Fruit fly (Drosophila melanogaster) whole organism, embryonic: ENCODE results near the gene unc-119.

Experiments used
- Ada2b ChIP-seq: fragments of 200-800 bp; sonication (Bioruptor generic); IDR thresholded peaks from 2 replicates; pipeline ENCODE4 v1.3.6; 2022; ENCODE audit warnings: missing biosample characterization, missing genetic modification characterization
- Bteb2 ChIP-seq: fragments of 200-800 bp; sonication (Bioruptor generic); optimal IDR thresholded peaks from 2 replicates; lab custom pipeline; 2016; ENCODE audit warnings: missing biosample characterization, missing genetic modification characterization
- CG10147 ChIP-seq: fragments of 200-800 bp; sonication (Bioruptor generic); optimal IDR thresholded peaks from 2 replicates; lab custom pipeline; 2019; ENCODE audit warnings: missing biosample characterization, mild to moderate bottlenecking, missing genetic modification characterization, moderate library complexity
- CG1024 ChIP-seq: fragments of 200-800 bp; sonication (Bioruptor generic); IDR thresholded peaks from 2 replicates; pipeline ENCODE4 v1.3.6; 2022; ENCODE audit warnings: missing biosample characterization, missing genetic modification characterization
- CG10321 ChIP-seq: fragments of 200-800 bp; sonication (Bioruptor generic); IDR thresholded peaks from 2 replicates; pipeline ENCODE4 v1.3.6; 2022; ENCODE audit warnings: missing biosample characterization, missing genetic modification characterization
- CG10462 ChIP-seq: fragments of 200-800 bp; sonication (Bioruptor generic); optimal IDR thresholded peaks from 2 replicates; lab custom pipeline; 2016; ENCODE audit warnings: missing biosample characterization, missing genetic modification characterization
- CG10565 ChIP-seq: fragments of 200-800 bp; sonication (Bioruptor generic); optimal IDR thresholded peaks from 3 replicates; lab custom pipeline; 2016; ENCODE audit warnings: missing biosample characterization, mild to moderate bottlenecking, missing genetic modification characterization
- CG12744 ChIP-seq: fragments of 200-800 bp; sonication (Bioruptor generic); optimal IDR thresholded peaks from 2 replicates; lab custom pipeline; 2016; ENCODE audit warnings: missing biosample characterization, missing genetic modification characterization
- CG13296 ChIP-seq: fragments of 200-800 bp; sonication (Bioruptor generic); optimal IDR thresholded peaks from 3 replicates; lab custom pipeline; 2018; ENCODE audit warnings: missing biosample characterization, mild to moderate bottlenecking, missing genetic modification characterization
- CG14860 ChIP-seq: fragments of 200-800 bp; sonication (Bioruptor generic); IDR thresholded peaks from 3 replicates; pipeline ENCODE4 v1.3.6; 2022; ENCODE audit warnings: missing biosample characterization, missing genetic modification characterization; ENCODE audit not compliant: partially characterized antibody
- CG17829 ChIP-seq: fragments of 200-800 bp; optimal IDR thresholded peaks from 2 replicates; lab custom pipeline; 2019; ENCODE audit warnings: missing biosample characterization, mild to moderate bottlenecking, missing genetic modification characterization, moderate library complexity
- CG18262 ChIP-seq: fragments of 200-800 bp; optimal IDR thresholded peaks from 3 replicates; lab custom pipeline; 2019; ENCODE audit warnings: missing biosample characterization, mild to moderate bottlenecking, missing genetic modification characterization, moderate library complexity
- CG30020 ChIP-seq: fragments of 200-800 bp; optimal IDR thresholded peaks from 2 replicates; lab custom pipeline; 2019; ENCODE audit warnings: missing biosample characterization, mild to moderate bottlenecking, missing genetic modification characterization, moderate library complexity
- CG31365 ChIP-seq: fragments of 200-800 bp; sonication (Bioruptor generic); optimal IDR thresholded peaks from 2 replicates; lab custom pipeline; 2018; ENCODE audit warnings: missing biosample characterization, mild to moderate bottlenecking, missing genetic modification characterization
- CG33557 ChIP-seq: fragments of 200-800 bp; sonication (Bioruptor generic); optimal IDR thresholded peaks from 2 replicates; lab custom pipeline; 2019; ENCODE audit warnings: missing biosample characterization, mild to moderate bottlenecking, missing genetic modification characterization, moderate library complexity
- CG34224 ChIP-seq: fragments of 200-800 bp; sonication (Bioruptor generic); IDR thresholded peaks from 3 replicates; pipeline ENCODE4 v1.3.6; 2022; ENCODE audit warnings: missing biosample characterization, missing genetic modification characterization; ENCODE audit not compliant: partially characterized antibody
- CG34376 ChIP-seq: fragments of 200-800 bp; sonication (Bioruptor generic); optimal IDR thresholded peaks from 2 replicates; lab custom pipeline; 2018; ENCODE audit warnings: missing biosample characterization, mild to moderate bottlenecking, missing genetic modification characterization
- CG3726 ChIP-seq: fragments of 200-800 bp; sonication (Bioruptor generic); IDR thresholded peaks from 3 replicates; pipeline ENCODE4, ENCODE4 v1.3.6; 2022; ENCODE audit warnings: missing biosample characterization, missing genetic modification characterization
- CG4854 ChIP-seq: fragments of 200-800 bp; sonication (Bioruptor generic); optimal IDR thresholded peaks from 2 replicates; lab custom pipeline; 2016; ENCODE audit warnings: missing biosample characterization, missing genetic modification characterization, inconsistent platforms
- CG6683 ChIP-seq: fragments of 200-800 bp; sonication (Bioruptor generic); optimal IDR thresholded peaks from 2 replicates; lab custom pipeline; 2017; ENCODE audit warnings: missing biosample characterization, mild to moderate bottlenecking, missing genetic modification characterization, missing genetic modification reagents
- CG6689 ChIP-seq: fragments of 200-800 bp; sonication (Bioruptor generic); IDR thresholded peaks from 2 replicates; pipeline ENCODE4 v1.3.6; 2022; ENCODE audit warnings: missing biosample characterization, missing genetic modification characterization
- CG7987 ChIP-seq: fragments of 200-800 bp; sonication (Bioruptor generic); optimal IDR thresholded peaks from 2 replicates; lab custom pipeline; 2018; ENCODE audit warnings: missing biosample characterization, mild to moderate bottlenecking, missing genetic modification characterization, moderate library complexity
- Hr78 ChIP-seq, 2 experiments: fragments of 200-800 bp in 1 of 2; fragments of >200 bp in 1 of 2; sonication (Bioruptor generic) in 1 of 2; optimal IDR thresholded peaks; 2 replicates each; lab custom pipeline; 2017 to 2019; ENCODE audit warnings: missing biosample characterization in 2 of 2, missing genetic modification characterization in 2 of 2, mild to moderate bottlenecking in 1 of 2, moderate library complexity in 1 of 2
- Oaz ChIP-seq: fragments of 200-800 bp; sonication (Bioruptor generic); IDR thresholded peaks from 2 replicates; pipeline ENCODE4 v1.3.6; 2022; ENCODE audit warnings: missing biosample characterization, missing genetic modification characterization
- Optix ChIP-seq: fragments of 200-800 bp; sonication (Bioruptor generic); IDR thresholded peaks from 3 replicates; pipeline ENCODE4 v1.3.6; 2022; ENCODE audit warnings: missing biosample characterization, missing genetic modification characterization
- Poxn ChIP-seq: fragments of 200-800 bp; sonication (Bioruptor generic); IDR thresholded peaks from 2 replicates; pipeline ENCODE4 v1.3.6; 2022; ENCODE audit warnings: missing biosample characterization, missing genetic modification characterization
- Side ChIP-seq: fragments of 200-800 bp; sonication (Bioruptor generic); optimal IDR thresholded peaks from 2 replicates; lab custom pipeline; 2016; ENCODE audit warnings: missing biosample characterization, missing genetic modification characterization
- ac ChIP-seq: fragments of 200-800 bp; sonication (Bioruptor generic); optimal IDR thresholded peaks from 3 replicates; lab custom pipeline; 2017; ENCODE audit warnings: missing biosample characterization, mild to moderate bottlenecking, missing genetic modification characterization
- ase ChIP-seq: fragments of 200-800 bp; sonication (Bioruptor generic); IDR thresholded peaks from 3 replicates; pipeline ENCODE4 v1.3.6; 2022; ENCODE audit warnings: missing biosample characterization, missing genetic modification characterization
- ash1 ChIP-seq: fragments of 200-800 bp; sonication (Bioruptor generic); optimal IDR thresholded peaks from 2 replicates; lab custom pipeline; 2018; ENCODE audit warnings: missing biosample characterization, mild to moderate bottlenecking, missing genetic modification characterization
- ato ChIP-seq: fragments of 200-800 bp; sonication (Bioruptor generic); IDR thresholded peaks from 2 replicates; pipeline ENCODE4 v1.3.6; 2022; ENCODE audit warnings: missing biosample characterization, missing genetic modification characterization; ENCODE audit not compliant: partially characterized antibody
- cad ChIP-seq: fragments of >200 bp; optimal IDR thresholded peaks from 2 replicates; lab custom pipeline; 2017; ENCODE audit warnings: missing biosample characterization, missing genetic modification characterization
- crc ChIP-seq: fragments of 200-800 bp; sonication (Bioruptor generic); optimal IDR thresholded peaks from 2 replicates; lab custom pipeline; 2016; ENCODE audit warnings: missing biosample characterization, missing genetic modification characterization
- en ChIP-seq: fragments of 200-800 bp; sonication (Bioruptor generic); optimal IDR thresholded peaks from 2 replicates; lab custom pipeline; 2016; ENCODE audit warnings: missing biosample characterization, missing genetic modification characterization
- eve ChIP-seq, 2 experiments: fragments of >200 bp; optimal IDR thresholded peaks; 2 replicates each; lab custom pipeline; 2017; ENCODE audit warnings: missing biosample characterization in 2 of 2, missing genetic modification characterization in 2 of 2
- fd102C ChIP-seq: fragments of 200-800 bp; sonication (Bioruptor generic); optimal IDR thresholded peaks from 2 replicates; lab custom pipeline; 2018; ENCODE audit warnings: missing biosample characterization, mild to moderate bottlenecking, missing genetic modification characterization, moderate library complexity
- grn ChIP-seq: fragments of 200-800 bp; sonication (Bioruptor generic); optimal IDR thresholded peaks from 3 replicates; lab custom pipeline; 2017; ENCODE audit warnings: missing biosample characterization, missing genetic modification characterization
- hbn ChIP-seq: fragments of 200-800 bp; sonication (Bioruptor generic); IDR thresholded peaks from 2 replicates; pipeline ENCODE4 v1.3.6; 2022; ENCODE audit warnings: missing biosample characterization, missing genetic modification characterization; ENCODE audit not compliant: partially characterized antibody
- her ChIP-seq: fragments of 200-800 bp; sonication (Bioruptor generic); optimal IDR thresholded peaks from 2 replicates; lab custom pipeline; 2016; ENCODE audit warnings: missing biosample characterization, missing genetic modification characterization
- jigr1 ChIP-seq: fragments of 200-800 bp; sonication (Bioruptor generic); IDR thresholded peaks from 3 replicates; pipeline ENCODE4 v1.3.6; 2022; ENCODE audit warnings: missing biosample characterization, missing genetic modification characterization
- nerfin-1 ChIP-seq: fragments of 200-800 bp; sonication (Bioruptor generic); optimal IDR thresholded peaks from 3 replicates; lab custom pipeline; 2019; ENCODE audit warnings: missing biosample characterization, mild to moderate bottlenecking, missing genetic modification characterization, moderate library complexity
- psq ChIP-seq: fragments of 200-800 bp; sonication (Bioruptor generic); optimal IDR thresholded peaks from 2 replicates; lab custom pipeline; 2017; ENCODE audit warnings: missing biosample characterization, missing genetic modification characterization
- repo ChIP-seq: fragments of 200-800 bp; sonication (Bioruptor generic); optimal IDR thresholded peaks from 2 replicates; lab custom pipeline; 2016; ENCODE audit warnings: missing biosample characterization, missing genetic modification characterization
- salm ChIP-seq: fragments of 200-800 bp; sonication (Bioruptor generic); optimal IDR thresholded peaks from 2 replicates; lab custom pipeline; 2018; ENCODE audit warnings: missing biosample characterization, mild to moderate bottlenecking, missing genetic modification characterization
- scrt ChIP-seq: fragments of 200-800 bp; sonication (Bioruptor generic); optimal IDR thresholded peaks from 2 replicates; lab custom pipeline; 2018; ENCODE audit warnings: missing biosample characterization, mild to moderate bottlenecking, missing genetic modification characterization, moderate library complexity
- sim ChIP-seq: fragments of 200-800 bp; sonication (Bioruptor generic); IDR thresholded peaks from 2 replicates; pipeline ENCODE4 v1.3.6; 2022; ENCODE audit warnings: missing biosample characterization, missing genetic modification characterization
- slou ChIP-seq: fragments of 200-800 bp; sonication (Bioruptor generic); optimal IDR thresholded peaks from 3 replicates; lab custom pipeline; 2016; ENCODE audit warnings: missing biosample characterization, missing genetic modification characterization
- stwl ChIP-seq: fragments of 200-800 bp; sonication (Bioruptor generic); optimal IDR thresholded peaks from 3 replicates; lab custom pipeline; 2018; ENCODE audit warnings: missing biosample characterization, mild to moderate bottlenecking, missing genetic modification characterization, moderate library complexity
- vvl ChIP-seq: fragments of 200-800 bp; sonication (Bioruptor generic); IDR thresholded peaks from 2 replicates; pipeline ENCODE4 v1.3.6; 2022; ENCODE audit warnings: missing biosample characterization, missing genetic modification characterization
- wdn ChIP-seq: fragments of 200-800 bp; sonication (Bioruptor generic); IDR thresholded peaks from 2 replicates; pipeline ENCODE4 v1.3.6; 2022; ENCODE audit warnings: missing biosample characterization, missing genetic modification characterization
- yki ChIP-seq: fragments of >200 bp; optimal IDR thresholded peaks from 3 replicates; lab custom pipeline; 2018
- zfh2 ChIP-seq: fragments of 200-800 bp; sonication (Bioruptor generic); optimal IDR thresholded peaks from 2 replicates; lab custom pipeline; 2016; ENCODE audit warnings: missing biosample characterization, missing genetic modification characterization

Gene unc-119

DNA sequence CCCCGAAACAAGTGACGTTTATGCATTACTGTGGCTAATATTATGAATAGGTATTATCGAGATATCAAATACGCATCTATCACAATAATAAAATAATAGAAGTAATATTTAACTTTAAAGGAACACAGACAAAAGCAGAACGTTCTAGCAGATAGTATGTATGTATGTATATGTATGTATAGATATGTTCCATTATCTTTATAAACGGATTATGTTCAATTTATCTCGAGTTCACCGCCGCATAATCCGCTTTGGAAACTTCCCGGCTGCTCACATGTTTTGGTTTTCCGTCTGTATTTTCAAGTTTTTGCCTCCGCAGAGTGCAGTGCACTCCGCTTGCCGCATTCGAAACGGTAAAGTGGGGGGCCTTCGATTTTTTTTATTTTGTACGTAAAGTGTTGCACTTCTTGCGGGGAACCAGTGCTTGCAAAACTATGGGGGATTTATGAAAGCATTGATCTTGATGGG is 44.5 kb upstream of the unc-119 start (continued):
- no peak for TF ChIP-seq Poxn (GFP tag; lab: Robert Waterston, UW)
- TF ChIP-seq CG3726 (GFP tag; lab: Robert Waterston, UW), result no peak
- TF ChIP-seq Oaz, result no peak
- no peak for TF ChIP-seq slou
- peak; percentile 10 for TF ChIP-seq CG18262 (tag; lab: Kevin White, UChicago)
- no peak for TF ChIP-seq ase
- no peak for TF ChIP-seq stwl
- TF ChIP-seq salm (tag; lab: Kevin White, UChicago), result no peak
- TF ChIP-seq crc (GFP tag; lab: Kevin White, UChicago), result no peak
- no peak for TF ChIP-seq scrt (GFP tag; lab: Kevin White, UChicago)
- TF ChIP-seq eve (GFP tag; optimal IDR thresholded peaks at IDR 0.05; lab: Kevin White, UChicago), result no peak
- no peak for TF ChIP-seq ato
- no peak for TF ChIP-seq CG31365
- TF ChIP-seq wdn (GFP tag; lab: Robert Waterston, UW), result no peak
- TF ChIP-seq CG30020 (tag; lab: Kevin White, UChicago), result no peak
- peak; percentile 59 for TF ChIP-seq CG17829 (tag; lab: Kevin White, UChicago)
- TF ChIP-seq psq (GFP tag; lab: Kevin White, UChicago), result no peak
- no peak for TF ChIP-seq repo (GFP tag; lab: Kevin White, UChicago)
- no peak for TF ChIP-seq CG13296 (GFP tag; lab: Kevin White, UChicago)
- no peak for TF ChIP-seq Bteb2
- no peak for TF ChIP-seq CG10565
- no peak for TF ChIP-seq grn (GFP tag; lab: Kevin White, UChicago)
- no peak for TF ChIP-seq yki (lab: Kevin White, UChicago)
- TF ChIP-seq ash1 (GFP tag; lab: Kevin White, UChicago), result no peak
- no peak for TF ChIP-seq CG10321 (GFP tag; lab: Robert Waterston, UW)
- no peak for TF ChIP-seq fd102C (GFP tag; lab: Kevin White, UChicago)
- TF ChIP-seq Optix, result no peak
- no peak for TF ChIP-seq Ada2b (GFP tag; lab: Robert Waterston, UW)
- no peak for TF ChIP-seq CG4854 (GFP tag; lab: Kevin White, UChicago)
- no peak for TF ChIP-seq vvl (GFP tag; lab: Robert Waterston, UW)
- no peak for TF ChIP-seq zfh2 (GFP tag; lab: Kevin White, UChicago)
- TF ChIP-seq CG6689 (GFP tag; lab: Robert Waterston, UW), result 0 out of 2 replicates have a peak, but pooled peaks have one; percentile 8
- TF ChIP-seq hbn (GFP tag; lab: Robert Waterston, UW), result no peak
- peak; percentile 17 for TF ChIP-seq CG33557 (GFP tag; lab: Kevin White, UChicago)
- TF ChIP-seq CG34224 (GFP tag; lab: Robert Waterston, UW), result no peak
- TF ChIP-seq CG7987 (GFP tag; lab: Kevin White, UChicago), result no peak
- TF ChIP-seq cad, result no peak
- no peak for TF ChIP-seq CG1024 (GFP tag; lab: Robert Waterston, UW)
- TF ChIP-seq Side, result no peak
- no peak for TF ChIP-seq her
- TF ChIP-seq Hr78 (GFP tag; optimal IDR thresholded peaks at IDR 0.05; lab: Kevin White, UChicago), result no peak
- TF ChIP-seq CG6683 (GFP tag; lab: Kevin White, UChicago), result no peak
- TF ChIP-seq jigr1 (GFP tag; lab: Robert Waterston, UW), result no peak
- no peak for TF ChIP-seq CG10462 (GFP tag; lab: Kevin White, UChicago)
- TF ChIP-seq en (GFP tag; lab: Kevin White, UChicago), result no peak
- TF ChIP-seq CG10147, result no peak
- TF ChIP-seq ac (GFP tag; lab: Kevin White, UChicago), result no peak
- no peak for TF ChIP-seq CG34376 (GFP tag; lab: Kevin White, UChicago)
- no peak for TF ChIP-seq CG12744 (GFP tag; lab: Kevin White, UChicago)
- no peak for TF ChIP-seq sim (GFP tag; lab: Robert Waterston, UW)
- TF ChIP-seq CG14860 (GFP tag; lab: Robert Waterston, UW), result no peak
- TF ChIP-seq nerfin-1 (tag; lab: Kevin White, UChicago), result peak; percentile 27
